Worm (Caenorhabditis elegans): ENCODE data around the gene tbx-9.

ce11 chrIII:10300078-10300477, 41.6 kb downstream of the tbx-9 start, which contains the start of gene vglu-3:
- no peak for TF ChIP-seq dve-1 (tag; optimal IDR thresholded peaks at IDR 0.05)
- TF ChIP-seq pqm-1 (tag; optimal IDR thresholded peaks at IDR 0.05) = no peak
- TF ChIP-seq unc-55 (GFP tag; optimal IDR thresholded peaks at IDR 0.05) = no peak
- TF ChIP-seq hlh-13 (GFP tag; optimal IDR thresholded peaks at IDR 0.05) = no peak
- TF ChIP-seq lim-6 (tag; optimal IDR thresholded peaks at IDR 0.05) = no peak
- TF ChIP-seq sox-4 (tag; optimal IDR thresholded peaks at IDR 0.05) = no peak
- no peak for TF ChIP-seq ceh-18 (tag; optimal IDR thresholded peaks at IDR 0.05)
- no peak for TF ChIP-seq pag-3 (tag; optimal IDR thresholded peaks at IDR 0.05; ENCODE audit: borderline replicate concordance)
- TF ChIP-seq K02D7.2 (tag; optimal IDR thresholded peaks at IDR 0.05) = no peak
- TF ChIP-seq ceh-48 (tag; optimal IDR thresholded peaks at IDR 0.05) = no peak
- no peak for TF ChIP-seq fkh-6 (tag; optimal IDR thresholded peaks at IDR 0.05)
